Fruit fly (Drosophila melanogaster) whole organism, embryonic: ENCODE measurements around the gene CG7352.

Experiments used
- Atf-2 ChIP-seq: fragments of 200-800 bp; sonication (Bioruptor generic); optimal IDR thresholded peaks from 2 replicates; lab custom pipeline; 2016; ENCODE audit warnings: missing biosample characterization, missing genetic modification characterization
- CG10274 ChIP-seq: fragments of 200-800 bp; sonication (Bioruptor generic); optimal IDR thresholded peaks from 3 replicates; lab custom pipeline; 2017; ENCODE audit warnings: missing biosample characterization, mild to moderate bottlenecking, missing genetic modification characterization
- CG12769 ChIP-seq: fragments of 200-800 bp; sonication (Bioruptor generic); optimal IDR thresholded peaks from 2 replicates; lab custom pipeline; 2019; ENCODE audit warnings: missing biosample characterization, mild to moderate bottlenecking, missing genetic modification characterization, moderate library complexity
- CG18764 ChIP-seq: fragments of 200-800 bp; sonication (Bioruptor generic); optimal IDR thresholded peaks from 3 replicates; lab custom pipeline; 2016; ENCODE audit warnings: missing biosample characterization, missing genetic modification characterization
- CG7556 ChIP-seq: fragments of 200-800 bp; sonication (Bioruptor generic); optimal IDR thresholded peaks from 2 replicates; lab custom pipeline; 2017; ENCODE audit warnings: missing biosample characterization, mild to moderate bottlenecking, missing genetic modification characterization
- CTCF ChIP-seq: fragments of 200-800 bp; sonication (Bioruptor generic); optimal IDR thresholded peaks from 2 replicates; lab custom pipeline; 2017; ENCODE audit warnings: missing biosample characterization, mild to moderate bottlenecking, missing genetic modification characterization, moderate library complexity
- Fer1 ChIP-seq: fragments of 200-800 bp; sonication (Bioruptor generic); optimal IDR thresholded peaks from 2 replicates; lab custom pipeline; 2017; ENCODE audit warnings: missing biosample characterization, mild to moderate bottlenecking, missing genetic modification characterization
- jigr1 ChIP-seq: fragments of 200-800 bp; sonication (Bioruptor generic); IDR thresholded peaks from 3 replicates; pipeline ENCODE4 v1.3.6; 2022; ENCODE audit warnings: missing biosample characterization, missing genetic modification characterization
- ssp ChIP-seq: fragments of 200-800 bp; sonication (Bioruptor generic); IDR thresholded peaks from 2 replicates; pipeline ENCODE4 v1.3.6; 2022; ENCODE audit warnings: missing biosample characterization, missing genetic modification characterization
- ttk ChIP-seq: fragments of 200-800 bp; sonication (Bioruptor generic); IDR thresholded peaks from 2 replicates; pipeline ENCODE4 v2.1.2; 2022; ENCODE audit warnings: missing biosample characterization, missing genetic modification characterization

dm6 chr3R:8344174-8344573, 3.2 kb upstream of the CG7352 start, which contains the start of gene DppIII:
- TF ChIP-seq Atf-2 (GFP tag; lab: Kevin White, UChicago) (no peak), CG7556 (GFP tag; lab: Kevin White, UChicago) (no peak), ssp (GFP tag; lab: Robert Waterston, UW) (no peak), CTCF (GFP tag; lab: Kevin White, UChicago) (no peak), jigr1 (no peak), CG18764 (GFP tag; lab: Kevin White, UChicago) (no peak), Fer1 (no peak), ttk (GFP tag; lab: Robert Waterston, UW) (no peak), CG10274 (GFP tag; lab: Kevin White, UChicago) (no peak), CG12769 (no peak)
